Fruit fly (Drosophila melanogaster) whole organism, wandering third instar larva: ENCODE measurements around the gene CG7950.
A peak's percentile ranks its signal among the peaks of the same experiment; 100 is the strongest.

Source experiments
- Abd-B ChIP-seq: fragments of >200 bp; optimal IDR thresholded peaks from 2 replicates; lab custom pipeline; 2017; ENCODE audit warnings: missing biosample characterization, missing genetic modification characterization
- CG32264 ChIP-seq: fragments of 200-800 bp; sonication (Bioruptor generic); optimal IDR thresholded peaks from 2 replicates; lab custom pipeline; 2016; ENCODE audit warnings: missing biosample characterization, missing genetic modification characterization
- CG9705 ChIP-seq: fragments of 200-800 bp; sonication (Bioruptor generic); optimal IDR thresholded peaks from 2 replicates; lab custom pipeline; 2018; ENCODE audit warnings: missing biosample characterization, mild to moderate bottlenecking, missing genetic modification characterization
- CrebA ChIP-seq: fragments of 200-800 bp; sonication (Bioruptor generic); optimal IDR thresholded peaks from 2 replicates; lab custom pipeline; 2016; ENCODE audit warnings: missing biosample characterization, mild to moderate bottlenecking, missing genetic modification characterization, borderline replicate concordance
- Dfd ChIP-seq: fragments of >200 bp; optimal IDR thresholded peaks from 2 replicates; lab custom pipeline; 2017; ENCODE audit warnings: missing biosample characterization, missing genetic modification characterization
- Dif ChIP-seq: fragments of 200-275, 200-300 bp; sonication (Bioruptor generic); optimal IDR thresholded peaks from 2 replicates; lab custom pipeline; 2018; ENCODE audit warnings: missing biosample characterization, missing genetic modification characterization; ENCODE audit not compliant: partially characterized antibody
- GATAd ChIP-seq: sonication (Bioruptor generic); optimal IDR thresholded peaks from 2 replicates; lab custom pipeline; 2016; ENCODE audit warnings: missing biosample characterization, missing genetic modification characterization
- HLH106 ChIP-seq: fragments of 200-800 bp; optimal IDR thresholded peaks from 3 replicates; lab custom pipeline; 2019; ENCODE audit warnings: missing biosample characterization, mild to moderate bottlenecking, missing genetic modification characterization, moderate library complexity
- Hnf4 ChIP-seq: fragments of 200-800 bp; sonication (Bioruptor generic); optimal IDR thresholded peaks from 2 replicates; lab custom pipeline; 2016; ENCODE audit warnings: missing biosample characterization, mild to moderate bottlenecking, missing genetic modification characterization
- Hr78 ChIP-seq: fragments of >200 bp; optimal IDR thresholded peaks from 2 replicates; lab custom pipeline; 2017; ENCODE audit warnings: missing biosample characterization, missing genetic modification characterization
- Hr83 ChIP-seq: fragments of 200-300 bp; sonication (Bioruptor generic); optimal IDR thresholded peaks from 2 replicates; lab custom pipeline; 2016; ENCODE audit warnings: missing biosample characterization, mild to moderate bottlenecking, missing genetic modification characterization, moderate library complexity; ENCODE audit not compliant: poor library complexity, severe bottlenecking
- Jra ChIP-seq: sonication (Bioruptor generic); optimal IDR thresholded peaks from 2 replicates; lab custom pipeline; 2016; ENCODE audit warnings: missing biosample characterization, missing genetic modification characterization
- Mio ChIP-seq: sonication (Bioruptor generic); optimal IDR thresholded peaks from 2 replicates; lab custom pipeline; 2016; ENCODE audit warnings: missing biosample characterization, missing genetic modification characterization
- Myc ChIP-seq: fragments of >200 bp; optimal IDR thresholded peaks from 2 replicates; lab custom pipeline; 2017
- N ChIP-seq: fragments of >200 bp; optimal IDR thresholded peaks from 2 replicates; lab custom pipeline; 2018; ENCODE audit warnings: missing biosample characterization, missing external identifiers, missing genetic modification characterization
- OdsH ChIP-seq: fragments of 200-800 bp; sonication (Bioruptor generic); optimal IDR thresholded peaks from 2 replicates; lab custom pipeline; 2016; ENCODE audit warnings: missing biosample characterization, mild to moderate bottlenecking, missing genetic modification characterization
- Rel ChIP-seq, 2 experiments: fragments of 200-800 bp; sonication (Bioruptor generic) in 1 of 2; optimal IDR thresholded peaks; 2 replicates in 1 of 2; 3 replicates in 1 of 2; lab custom pipeline; 2016 to 2019; ENCODE audit warnings: mild to moderate bottlenecking in 2 of 2, missing biosample characterization in 2 of 2, missing genetic modification characterization in 2 of 2, moderate library complexity in 1 of 2
- Sp1 ChIP-seq: fragments of 200-800 bp; sonication (Bioruptor generic); optimal IDR thresholded peaks from 3 replicates; lab custom pipeline; 2019; ENCODE audit warnings: missing biosample characterization, mild to moderate bottlenecking, missing genetic modification characterization, moderate library complexity
- Vsx2 ChIP-seq: fragments of 200-300, 225-300 bp; sonication (Bioruptor generic); optimal IDR thresholded peaks from 2 replicates; lab custom pipeline; 2018; ENCODE audit warnings: missing biosample characterization, missing genetic modification characterization; ENCODE audit not compliant: partially characterized antibody
- br ChIP-seq: fragments of 200-800 bp; sonication (Bioruptor generic); optimal IDR thresholded peaks from 2 replicates; lab custom pipeline; 2016; ENCODE audit warnings: missing biosample characterization, missing genetic modification characterization
- brk ChIP-seq: fragments of 200-800 bp; sonication (Bioruptor generic); optimal IDR thresholded peaks from 2 replicates; lab custom pipeline; 2016; ENCODE audit warnings: missing biosample characterization, mild to moderate bottlenecking, missing genetic modification characterization
- dl ChIP-seq, 2 experiments: fragments of 175-275, 200-275 bp in 1 of 2; fragments of 200-275 bp in 1 of 2; sonication (Bioruptor generic); optimal IDR thresholded peaks; lab custom pipeline; 2018; ENCODE audit warnings: mild to moderate bottlenecking in 2 of 2, missing biosample characterization in 2 of 2, missing genetic modification characterization in 2 of 2, moderate library complexity in 2 of 2; ENCODE audit not compliant: partially characterized antibody in 2 of 2, insufficient read depth in 1 of 2
- dmrt93B ChIP-seq: fragments of 200-800 bp; sonication (Bioruptor generic); optimal IDR thresholded peaks from 2 replicates; lab custom pipeline; 2018; ENCODE audit warnings: missing biosample characterization, mild to moderate bottlenecking, missing genetic modification characterization
- dsf ChIP-seq: sonication (Bioruptor generic); optimal IDR thresholded peaks from 2 replicates; lab custom pipeline; 2016; ENCODE audit warnings: missing biosample characterization, missing genetic modification characterization, borderline replicate concordance
- ey ChIP-seq: fragments of 200-800 bp; sonication (Bioruptor generic); optimal IDR thresholded peaks from 2 replicates; lab custom pipeline; 2016; ENCODE audit warnings: missing biosample characterization, missing genetic modification characterization
- foxo ChIP-seq, 2 experiments: fragments of 200-800 bp; sonication (Bioruptor generic); optimal IDR thresholded peaks; 2 replicates in 1 of 2; 3 replicates in 1 of 2; lab custom pipeline; 2016 to 2017; ENCODE audit warnings: missing biosample characterization in 2 of 2, missing genetic modification characterization in 2 of 2
- fru ChIP-seq: fragments of 200-800 bp; sonication (Bioruptor generic); optimal IDR thresholded peaks from 3 replicates; lab custom pipeline; 2016; ENCODE audit warnings: missing biosample characterization, mild to moderate bottlenecking, missing genetic modification characterization
- h ChIP-seq: fragments of 200-800 bp; sonication (Bioruptor generic); optimal IDR thresholded peaks from 3 replicates; lab custom pipeline; 2016; ENCODE audit warnings: missing biosample characterization, mild to moderate bottlenecking, missing genetic modification characterization
- jim ChIP-seq: fragments of 175-275, 200-325 bp; sonication (Bioruptor generic); optimal IDR thresholded peaks from 2 replicates; lab custom pipeline; 2016; ENCODE audit warnings: missing biosample characterization, mild to moderate bottlenecking, missing genetic modification characterization
- lola ChIP-seq: fragments of >200 bp; optimal IDR thresholded peaks from 2 replicates; lab custom pipeline; 2017; ENCODE audit warnings: missing biosample characterization, missing genetic modification characterization
- pan ChIP-seq: fragments of >200 bp; optimal IDR thresholded peaks from 2 replicates; lab custom pipeline; 2017
- psq ChIP-seq: fragments of 200-800 bp; sonication (Bioruptor generic); optimal IDR thresholded peaks from 3 replicates; lab custom pipeline; 2017; ENCODE audit warnings: missing biosample characterization, mild to moderate bottlenecking, missing genetic modification characterization, moderate library complexity
- rgr ChIP-seq: fragments of 200-800 bp; sonication (Bioruptor generic); optimal IDR thresholded peaks from 3 replicates; lab custom pipeline; 2016; ENCODE audit warnings: missing biosample characterization, mild to moderate bottlenecking, missing genetic modification characterization
- sage ChIP-seq: fragments of 200-800 bp; sonication (Bioruptor generic); optimal IDR thresholded peaks from 2 replicates; lab custom pipeline; 2016; ENCODE audit warnings: missing biosample characterization, mild to moderate bottlenecking, missing genetic modification characterization
- sv ChIP-seq: fragments of 200-800 bp; sonication (Bioruptor generic); optimal IDR thresholded peaks from 3 replicates; lab custom pipeline; 2016; ENCODE audit warnings: missing biosample characterization, missing genetic modification characterization
- tai ChIP-seq: sonication (Bioruptor generic); optimal IDR thresholded peaks from 2 replicates; lab custom pipeline; 2016; ENCODE audit warnings: missing biosample characterization, missing genetic modification characterization
- usp ChIP-seq: fragments of >200 bp; optimal IDR thresholded peaks from 2 replicates; lab custom pipeline; 2017; ENCODE audit warnings: missing biosample characterization, missing genetic modification characterization
- woc ChIP-seq: sonication (Bioruptor generic); optimal IDR thresholded peaks from 2 replicates; lab custom pipeline; 2016; ENCODE audit warnings: missing biosample characterization, mild to moderate bottlenecking, missing genetic modification characterization

CG7950 gene

dm6 chr3R:30014977-30015514 lies 41.6 kb upstream of the CG7950 start, which contains the start of gene CG7920:
Gene CG7920 (minus strand): TSS chr3R:30015284.
- TF ChIP-seq sage (GFP tag; lab: Kevin White, UChicago) (no peak), ey (GFP tag; lab: Kevin White, UChicago) (peak; percentile 3), Dfd (GFP tag; lab: Kevin White, UChicago) (no peak), brk (GFP tag; lab: Kevin White, UChicago) (no peak), woc (GFP tag; lab: Kevin White, UChicago) (no peak), dsf (no peak), usp (GFP tag; lab: Kevin White, UChicago) (no peak), rgr (peak; percentile 56), lola (GFP tag; lab: Kevin White, UChicago) (no peak), foxo (GFP tag; optimal IDR thresholded peaks at IDR 0.05; lab: Kevin White, UChicago) (peak in 1 of 2 experiments; percentile 52), Rel (GFP tag; optimal IDR thresholded peaks at IDR 0.05; lab: Kevin White, UChicago) (no peak), Rel (tag; optimal IDR thresholded peaks at IDR 0.05; lab: Kevin White, UChicago) (peak; percentile 70), tai (GFP tag; lab: Kevin White, UChicago) (no peak), sv (no peak), fru (peak; percentile 56), dmrt93B (GFP tag; lab: Kevin White, UChicago) (no peak), pan (lab: Kevin White, UChicago) (no peak), CG32264 (GFP tag; lab: Kevin White, UChicago) (no peak), CG9705 (peak; percentile 37), Abd-B (no peak), br (GFP tag; lab: Kevin White, UChicago) (peak; percentile 4), jim (GFP tag; lab: Kevin White, UChicago) (no peak), Hnf4 (peak; percentile 58), Hr83 (GFP tag; lab: Kevin White, UChicago) (no peak), HLH106 (tag; lab: Kevin White, UChicago) (no peak), Sp1 (peak; percentile 63), h (GFP tag; lab: Kevin White, UChicago) (peak; percentile 51), Dif (GFP tag; lab: Kevin White, UChicago) (peak; percentile 54), Jra (GFP tag; lab: Kevin White, UChicago) (peak; percentile 53), Hr78 (no peak), psq (GFP tag; lab: Kevin White, UChicago) (no peak), dl (GFP tag; optimal IDR thresholded peaks at IDR 0.05; lab: Kevin White, UChicago; ENCODE audit: insufficient read depth in 1 of 2, partially characterized antibody in 2 of 2) (no peak), Vsx2 (peak; percentile 61), OdsH (peak; percentile 19), Myc (lab: Kevin White, UChicago) (peak; percentile 1), GATAd (peak; percentile 82), N (GFP tag; lab: Kevin White, UChicago) (no peak), CrebA (GFP tag; lab: Kevin White, UChicago) (no peak), Mio (GFP tag; lab: Kevin White, UChicago) (no peak)

dm6 chr3R:30021009-30021408 lies 35.6 kb upstream of the CG7950 start:
- TF ChIP-seq GATAd (no peak), h (GFP tag; lab: Kevin White, UChicago) (peak; percentile 38), CrebA (GFP tag; lab: Kevin White, UChicago) (no peak), sv (no peak), ey (GFP tag; lab: Kevin White, UChicago) (peak; percentile 20), foxo (GFP tag; optimal IDR thresholded peaks at IDR 0.05; lab: Kevin White, UChicago) (peak in 1 of 2 experiments; percentile 12), lola (GFP tag; lab: Kevin White, UChicago) (no peak), Jra (GFP tag; lab: Kevin White, UChicago) (no peak), pan (lab: Kevin White, UChicago) (no peak), Dfd (GFP tag; lab: Kevin White, UChicago) (no peak), Myc (lab: Kevin White, UChicago) (no peak), psq (GFP tag; lab: Kevin White, UChicago) (peak; percentile 14), CG32264 (GFP tag; lab: Kevin White, UChicago) (no peak), fru (peak; percentile 22), Hr83 (GFP tag; lab: Kevin White, UChicago) (no peak), brk (GFP tag; lab: Kevin White, UChicago) (no peak), Sp1 (peak; percentile 7), CG9705 (no peak), rgr (peak; percentile 33), jim (GFP tag; lab: Kevin White, UChicago) (no peak)
